Worm (Caenorhabditis elegans) whole organism, L2 larva: ENCODE measurements around the gene C24H12.4.

Experiments used
- R02D3.7 ChIP-seq: fragments of 150-350 bp; optimal IDR thresholded peaks from 2 replicates; lab custom pipeline; 2014; ENCODE audit warnings: missing biosample characterization, missing genetic modification characterization
- Y55F3AM.14 ChIP-seq: fragments of 200-800 bp; sonication (Bioruptor generic); optimal IDR thresholded peaks from 2 replicates; lab custom pipeline; 2018; ENCODE audit warnings: mild to moderate bottlenecking, missing genetic modification characterization, missing compliant biosample characterization
- ZK546.5 ChIP-seq: sonication (generic microtip); optimal IDR thresholded peaks from 2 replicates; lab custom pipeline; 2017; ENCODE audit warnings: missing biosample characterization, missing genetic modification characterization
- aly-2 ChIP-seq: fragments of 150-350 bp; optimal IDR thresholded peaks from 2 replicates; lab custom pipeline; 2014; ENCODE audit warnings: missing biosample characterization, missing genetic modification characterization
- ama-1 ChIP-seq: fragments of 150-350 bp; optimal IDR thresholded peaks from 2 replicates; lab custom pipeline; 2018; ENCODE audit warnings: inconsistent platforms
- blmp-1 ChIP-seq: sonication (generic microtip); optimal IDR thresholded peaks from 2 replicates; lab custom pipeline; 2017; ENCODE audit warnings: missing genetic modification characterization, mild to moderate bottlenecking, missing compliant biosample characterization, antibody characterized with exemption, moderate library complexity; ENCODE audit not compliant: insufficient read depth
- ceh-16 ChIP-seq: fragments of 150-350 bp; optimal IDR thresholded peaks from 2 replicates; lab custom pipeline; 2014; ENCODE audit warnings: missing biosample characterization, missing genetic modification characterization
- crh-2 ChIP-seq: sonication (generic microtip); optimal IDR thresholded peaks from 2 replicates; lab custom pipeline; 2017; ENCODE audit warnings: missing biosample characterization, missing genetic modification characterization
- dmd-4 ChIP-seq: sonication (generic microtip); optimal IDR thresholded peaks from 2 replicates; lab custom pipeline; 2017; ENCODE audit warnings: missing biosample characterization, missing genetic modification characterization
- egl-27 ChIP-seq: sonication (generic microtip); optimal IDR thresholded peaks from 3 replicates; lab custom pipeline; 2017; ENCODE audit warnings: missing biosample characterization, missing genetic modification reagents, missing genetic modification characterization
- elt-1 ChIP-seq: fragments of 150-350 bp; optimal IDR thresholded peaks from 2 replicates; lab custom pipeline; 2014; ENCODE audit warnings: missing biosample characterization, missing genetic modification characterization
- fos-1 ChIP-seq: fragments of 150-350 bp; optimal IDR thresholded peaks from 2 replicates; lab custom pipeline; 2014; ENCODE audit warnings: missing biosample characterization, missing genetic modification characterization
- gmeb-1 ChIP-seq: fragments of 150-350 bp; optimal IDR thresholded peaks from 2 replicates; lab custom pipeline; 2014; ENCODE audit warnings: missing biosample characterization, missing genetic modification characterization
- lin-11 ChIP-seq: fragments of 150-350 bp; sonication (generic microtip); optimal IDR thresholded peaks from 2 replicates; lab custom pipeline; 2014; ENCODE audit warnings: missing biosample characterization, missing genetic modification characterization, inconsistent platforms, mixed read lengths
- lin-13 ChIP-seq: fragments of 150-350 bp; optimal IDR thresholded peaks from 2 replicates; lab custom pipeline; 2014; ENCODE audit warnings: missing biosample characterization, missing genetic modification reagents, missing genetic modification characterization
- lin-39 ChIP-seq: fragments of 150-350 bp; optimal IDR thresholded peaks from 2 replicates; lab custom pipeline; 2014; ENCODE audit warnings: missing biosample characterization, missing genetic modification reagents, missing genetic modification characterization
- mab-5 ChIP-seq: fragments of 150-350 bp; optimal IDR thresholded peaks from 2 replicates; lab custom pipeline; 2014; ENCODE audit warnings: missing biosample characterization, missing genetic modification characterization
- mbf-1 ChIP-seq: sonication (generic microtip); optimal IDR thresholded peaks from 2 replicates; lab custom pipeline; 2017; ENCODE audit warnings: missing biosample characterization, missing genetic modification characterization
- nhr-11 ChIP-seq: fragments of 150-350 bp; optimal IDR thresholded peaks from 2 replicates; lab custom pipeline; 2014; ENCODE audit warnings: missing biosample characterization, missing genetic modification characterization
- nhr-12 ChIP-seq: fragments of 150-350 bp; optimal IDR thresholded peaks from 2 replicates; lab custom pipeline; 2014; ENCODE audit warnings: missing biosample characterization, missing genetic modification characterization
- nhr-21 ChIP-seq: fragments of 150-350 bp; optimal IDR thresholded peaks from 2 replicates; lab custom pipeline; 2014; ENCODE audit warnings: missing biosample characterization, missing genetic modification characterization
- nhr-23 ChIP-seq: fragments of 150-350 bp; optimal IDR thresholded peaks from 2 replicates; lab custom pipeline; 2014; ENCODE audit warnings: missing biosample characterization, missing genetic modification reagents, missing genetic modification characterization
- nhr-237 ChIP-seq: fragments of 150-350 bp; optimal IDR thresholded peaks from 2 replicates; lab custom pipeline; 2014; ENCODE audit warnings: missing biosample characterization, missing genetic modification characterization
- nhr-25 ChIP-seq: fragments of 150-350 bp; sonication (generic microtip); optimal IDR thresholded peaks from 3 replicates; lab custom pipeline; 2014; ENCODE audit warnings: missing biosample characterization, missing genetic modification characterization
- nhr-6 ChIP-seq: fragments of 150-350 bp; optimal IDR thresholded peaks from 2 replicates; lab custom pipeline; 2014; ENCODE audit warnings: missing biosample characterization, missing genetic modification characterization
- peb-1 ChIP-seq: fragments of 150-350 bp; optimal IDR thresholded peaks from 2 replicates; lab custom pipeline; 2014; ENCODE audit warnings: missing biosample characterization, missing genetic modification characterization
- sem-4 ChIP-seq: fragments of 150-350 bp; optimal IDR thresholded peaks from 2 replicates; lab custom pipeline; 2014; ENCODE audit warnings: missing biosample characterization, missing genetic modification reagents, missing genetic modification characterization
- skn-1 ChIP-seq: sonication (generic microtip); optimal IDR thresholded peaks from 2 replicates; lab custom pipeline; 2017; ENCODE audit warnings: missing biosample characterization, missing genetic modification characterization
- sma-9 ChIP-seq, 2 experiments: fragments of 150-350 bp in 1 of 2; sonication (generic microtip) in 1 of 2; optimal IDR thresholded peaks; 2 replicates each; lab custom pipeline; 2014 to 2016; ENCODE audit warnings: missing genetic modification characterization in 2 of 2, mild to moderate bottlenecking in 1 of 2, missing biosample characterization in 1 of 2, missing compliant biosample characterization in 1 of 2, missing genetic modification reagents in 1 of 2, moderate library complexity in 1 of 2
- snpc-4 ChIP-seq: fragments of 150-350 bp; optimal IDR thresholded peaks from 2 replicates; lab custom pipeline; 2014; ENCODE audit warnings: missing biosample characterization, missing genetic modification characterization
- unc-62 ChIP-seq: fragments of 150-350 bp; optimal IDR thresholded peaks from 2 replicates; lab custom pipeline; 2014; ENCODE audit warnings: missing biosample characterization, missing genetic modification reagents, missing genetic modification characterization
- zag-1 ChIP-seq: fragments of 150-350 bp; optimal IDR thresholded peaks from 2 replicates; lab custom pipeline; 2014; ENCODE audit warnings: missing biosample characterization, missing genetic modification characterization
- ztf-11 ChIP-seq: sonication (generic microtip); optimal IDR thresholded peaks from 2 replicates; lab custom pipeline; 2017; ENCODE audit warnings: missing biosample characterization, missing genetic modification characterization
- ztf-4 ChIP-seq: fragments of 150-350 bp; optimal IDR thresholded peaks from 2 replicates; lab custom pipeline; 2014; ENCODE audit warnings: missing biosample characterization, missing genetic modification characterization

Gene C24H12.4

DNA sequence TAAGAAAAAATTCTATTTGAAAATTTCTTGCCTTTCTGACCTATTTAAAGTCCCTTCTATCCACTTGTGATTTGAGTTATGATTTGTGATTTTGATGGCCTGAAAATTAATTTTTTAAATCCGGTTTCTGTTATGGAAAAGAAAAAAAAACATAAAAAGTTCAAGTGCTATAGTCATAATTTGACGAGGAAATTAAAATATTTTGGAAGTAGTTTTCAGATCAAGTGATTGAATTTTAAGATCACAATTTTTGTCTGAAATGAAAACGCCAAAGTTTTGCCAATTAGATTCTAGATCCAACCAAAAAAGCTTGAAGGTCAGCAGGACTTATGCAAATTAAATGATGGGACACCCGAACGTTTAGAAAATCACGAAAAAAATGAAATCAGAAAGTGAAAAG is 43.6 kb upstream of the C24H12.4 start, which contains the start of gene ptr-3:
Gene ptr-3 (minus strand): TSS at position 101 of the 400 bp plus-strand sequence.
- TF ChIP-seq skn-1 (tag; lab: Kevin White, UChicago) (no peak), peb-1 (tag; lab: Kevin White, UChicago) (no peak)

- TF ChIP-seq egl-27 (tag; lab: Kevin White, UChicago) (no peak), lin-39 (no peak), blmp-1 (tag; lab: Kevin White, UChicago) (no peak), mab-5 (tag; lab: Kevin White, UChicago) (no peak), gmeb-1 (tag; lab: Kevin White, UChicago) (no peak), skn-1 (tag; lab: Kevin White, UChicago) (no peak), ztf-4 (tag; lab: Kevin White, UChicago) (no peak), aly-2 (tag; lab: Kevin White, UChicago) (no peak), elt-1 (tag; lab: Kevin White, UChicago) (no peak), ama-1 (no peak), nhr-25 (tag; lab: Kevin White, UChicago) (no peak), nhr-21 (no peak), mbf-1 (tag; lab: Kevin White, UChicago) (no peak), nhr-6 (no peak), dmd-4 (tag; lab: Kevin White, UChicago) (no peak), snpc-4 (tag; lab: Kevin White, UChicago) (no peak), nhr-237 (tag; lab: Kevin White, UChicago) (no peak), ceh-16 (tag; lab: Kevin White, UChicago) (no peak), lin-11 (tag; lab: Kevin White, UChicago) (no peak), nhr-11 (tag; lab: Kevin White, UChicago) (no peak)
- TF ChIP-seq, all 48 proteins: peak for 0
Observed at ce11 chrII:370394-370793, 40.6 kb upstream of the C24H12.4 start.

DNA sequence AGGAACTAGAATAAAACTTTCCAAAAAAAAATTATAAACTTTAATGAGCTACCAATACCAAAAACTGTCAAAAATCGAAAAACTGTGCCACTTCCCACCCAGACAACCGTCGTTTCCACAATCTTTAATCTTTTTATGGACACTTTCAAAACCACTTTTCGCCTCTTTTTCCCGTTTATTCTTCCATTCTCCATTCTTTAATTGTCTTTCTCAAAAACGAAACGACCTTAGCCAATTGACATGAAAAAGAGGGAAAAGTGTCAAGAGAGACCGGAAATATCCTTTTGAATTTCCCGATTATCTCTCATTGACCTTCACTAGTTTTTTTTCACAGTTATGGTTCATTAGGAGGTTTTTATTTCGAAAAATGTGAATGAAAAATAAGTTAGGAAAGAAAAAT is 39.5 kb upstream of the C24H12.4 start:
- TF ChIP-seq R02D3.7 (tag; lab: Kevin White, UChicago) = no peak
- no peak for TF ChIP-seq elt-1 (tag; lab: Kevin White, UChicago)
- TF ChIP-seq ZK546.5 (tag; lab: Kevin White, UChicago) = no peak
- TF ChIP-seq nhr-23 (tag; lab: Kevin White, UChicago) = no peak
- TF ChIP-seq nhr-12 (tag; lab: Kevin White, UChicago) = no peak
- no peak for TF ChIP-seq sem-4 (tag; lab: Kevin White, UChicago)
- no peak for TF ChIP-seq nhr-21
- no peak for TF ChIP-seq egl-27 (tag; lab: Kevin White, UChicago)
- TF ChIP-seq gmeb-1 (tag; lab: Kevin White, UChicago) = no peak
- no peak for TF ChIP-seq ztf-11 (tag; lab: Kevin White, UChicago)
- no peak for TF ChIP-seq nhr-25 (tag; lab: Kevin White, UChicago)

DNA sequence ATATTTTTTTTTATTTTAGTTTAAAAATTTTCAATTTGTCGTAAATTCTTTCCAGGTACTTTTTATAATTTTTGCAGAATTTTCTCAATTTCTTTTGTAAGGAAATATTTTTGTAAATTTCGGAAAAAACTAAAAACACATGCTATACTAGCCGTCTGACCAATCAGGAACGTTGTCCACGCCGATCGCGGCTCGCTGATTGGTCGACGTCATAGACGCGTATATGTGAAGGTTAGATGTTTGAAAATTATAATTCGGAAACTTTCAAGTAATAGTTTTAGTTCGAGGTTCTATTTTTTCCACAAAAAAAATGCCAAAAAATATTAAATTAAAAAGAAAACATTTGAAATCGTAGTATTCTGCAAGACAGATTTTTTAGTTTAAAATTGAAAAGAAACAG is 38.8 kb upstream of the C24H12.4 start:
- TF ChIP-seq egl-27 (tag; lab: Kevin White, UChicago) (no peak), ceh-16 (tag; lab: Kevin White, UChicago) (no peak), zag-1 (tag; lab: Kevin White, UChicago) (no peak), nhr-12 (tag; lab: Kevin White, UChicago) (no peak), nhr-21 (no peak), Y55F3AM.14 (GFP tag; lab: Kevin White, UChicago) (no peak), mab-5 (tag; lab: Kevin White, UChicago) (no peak), blmp-1 (tag; lab: Kevin White, UChicago) (no peak), fos-1 (no peak), crh-2 (tag; lab: Kevin White, UChicago) (no peak)

- no peak for TF ChIP-seq lin-13 (GFP tag; lab: Kevin White, UChicago)
- TF ChIP-seq snpc-4 (tag; lab: Kevin White, UChicago) = no peak
- no peak for TF ChIP-seq unc-62 (GFP tag; lab: Kevin White, UChicago)
- no peak for TF ChIP-seq dmd-4 (tag; lab: Kevin White, UChicago)
- TF ChIP-seq sma-9 (GFP tag; optimal IDR thresholded peaks at IDR 0.05; lab: Kevin White, UChicago) = no peak
- TF ChIP-seq sma-9 (tag; optimal IDR thresholded peaks at IDR 0.05; lab: Kevin White, UChicago) = no peak
Observed at ce11 chrII:374950-375349, 36.1 kb upstream of the C24H12.4 start, which contains the start of gene C03H5.4. Gene C03H5.4, plus strand, starts transcription at chrII:375250.
